Fruit fly (Drosophila melanogaster) S2 (cell line): ENCODE measurements around the gene CARPB.

Experiments
- CG8478 ChIP-seq: fragments of >200 bp; optimal IDR thresholded peaks from 2 replicates; lab custom pipeline; 2018
- CTCF ChIP-seq, 2 experiments: fragments of >200 bp; optimal IDR thresholded peaks; 2 replicates each; lab custom pipeline; 2018

- TF ChIP-seq CG8478 (lab: Kevin White, UChicago): no peak
- TF ChIP-seq CTCF (optimal IDR thresholded peaks at IDR 0.05; lab: Kevin White, UChicago): no peak
Observed at dm6 chrX:9864882-9865281, 81.9 kb downstream of the CARPB start, which contains the start of gene Ser7.
